Fruit fly (Drosophila melanogaster): Measurements from ENCODE around the gene CG32195.

dm6 chr3L:18074988-18075387, 37.8 kb upstream of the CG32195 start:
- TF ChIP-seq CG32121 (GFP tag; IDR thresholded peaks at IDR 0.05) = no peak
- TF ChIP-seq gl (tag; optimal IDR thresholded peaks at IDR 0.05) = no peak
- TF ChIP-seq CG13204 (GFP tag; optimal IDR thresholded peaks at IDR 0.05) = no peak
- no peak for TF ChIP-seq CG8159 (tag; optimal IDR thresholded peaks at IDR 0.05)
- 0 out of 2 replicates have a peak, but pooled peaks have one; percentile 16 for TF ChIP-seq CG12605 (GFP tag; IDR thresholded peaks at IDR 0.05)
- TF ChIP-seq CG4496 (GFP tag; IDR thresholded peaks at IDR 0.05) = no peak
- no peak for TF ChIP-seq Ets98B (GFP tag; IDR thresholded peaks at IDR 0.05)
- TF ChIP-seq Pif1A (GFP tag; optimal IDR thresholded peaks at IDR 0.05) = no peak
- TF ChIP-seq fd96Ca (GFP tag; IDR thresholded peaks at IDR 0.05) = no peak

All from whole organism, pupa.